Worm (Caenorhabditis elegans) whole organism, L4 larva: Measurements from ENCODE around the gene ZK675.4.

Source experiments
- D1046.2 ChIP-seq: fragments of 200-800 bp; sonication (Bioruptor generic); IDR thresholded peaks from 2 replicates; pipeline ENCODE4 v1.3.6; 2022; ENCODE audit warnings: missing genetic modification characterization, missing compliant biosample characterization
- F10B5.3 ChIP-seq: sonication (generic microtip); optimal IDR thresholded peaks from 2 replicates; lab custom pipeline; 2016; ENCODE audit warnings: mild to moderate bottlenecking, missing genetic modification characterization, missing compliant biosample characterization
- F26F4.8 ChIP-seq: fragments of 200-800 bp; sonication (Bioruptor generic); conservative IDR thresholded peaks from 2 replicates; pipeline ENCODE4 v1.3.6; 2022; ENCODE audit warnings: missing genetic modification characterization, missing compliant biosample characterization
- F37D6.2 ChIP-seq: sonication (generic microtip); optimal IDR thresholded peaks from 2 replicates; lab custom pipeline; 2016; ENCODE audit warnings: mild to moderate bottlenecking, missing genetic modification characterization, missing compliant biosample characterization
- F44E2.7 ChIP-seq: fragments of 200-800 bp; sonication (Bioruptor generic); IDR thresholded peaks from 2 replicates; pipeline ENCODE4 v2.1.2; 2022; ENCODE audit warnings: missing genetic modification characterization, missing compliant biosample characterization
- T20F7.1 ChIP-seq: fragments of 200-800 bp; sonication (Bioruptor generic); optimal IDR thresholded peaks from 2 replicates; lab custom pipeline; 2018; ENCODE audit warnings: mild to moderate bottlenecking, missing genetic modification characterization, missing compliant biosample characterization
- T26A8.4 ChIP-seq: fragments of 200-800 bp; sonication (Bioruptor generic); IDR thresholded peaks from 2 replicates; pipeline ENCODE4 v1.3.6; 2022; ENCODE audit warnings: missing genetic modification characterization, missing compliant biosample characterization
- Y75B8A.6 ChIP-seq: fragments of 200-800 bp; sonication (Bioruptor generic); IDR thresholded peaks from 2 replicates; pipeline ENCODE4 v1.3.6; 2022; ENCODE audit warnings: missing genetic modification reagents, missing genetic modification characterization, missing compliant biosample characterization
- ZK337.2 ChIP-seq: fragments of 200-800 bp; sonication (Bioruptor generic); IDR thresholded peaks from 2 replicates; pipeline ENCODE4 v1.3.6; 2022; ENCODE audit warnings: missing genetic modification reagents, missing genetic modification characterization, missing compliant biosample characterization
- aha-1 ChIP-seq: fragments of 150-350 bp; peaks from one replicate; lab custom pipeline; 2014; ENCODE audit warnings: missing biosample characterization, missing genetic modification characterization
- ama-1 ChIP-seq: fragments of 150-350 bp; optimal IDR thresholded peaks from 2 replicates; lab custom pipeline; 2014; ENCODE audit warnings: inconsistent platforms, mixed read lengths
- arid-1 ChIP-seq: fragments of 200-800 bp; sonication (Bioruptor generic); conservative IDR thresholded peaks from 2 replicates; pipeline ENCODE4 v1.3.6; 2022; ENCODE audit warnings: missing genetic modification reagents, missing genetic modification characterization, missing compliant biosample characterization
- ceh-28 ChIP-seq: fragments of 150-350 bp; optimal IDR thresholded peaks from 2 replicates; lab custom pipeline; 2014; ENCODE audit warnings: missing biosample characterization, missing genetic modification reagents, missing genetic modification characterization
- ceh-32 ChIP-seq: sonication (generic microtip); optimal IDR thresholded peaks from 2 replicates; lab custom pipeline; 2016; ENCODE audit warnings: mild to moderate bottlenecking, missing genetic modification characterization, missing compliant biosample characterization; ENCODE audit not compliant: poor library complexity
- ceh-44 ChIP-seq: fragments of 200-800 bp; sonication (Bioruptor generic); IDR thresholded peaks from 2 replicates; pipeline ENCODE4 v1.3.6; 2022; ENCODE audit warnings: missing genetic modification reagents, missing genetic modification characterization, missing compliant biosample characterization
- ceh-82 ChIP-seq: sonication (generic microtip); optimal IDR thresholded peaks from 2 replicates; lab custom pipeline; 2017; ENCODE audit warnings: missing biosample characterization, missing genetic modification characterization
- cey-2 ChIP-seq: sonication (generic microtip); optimal IDR thresholded peaks from 3 replicates; lab custom pipeline; 2017; ENCODE audit warnings: missing genetic modification characterization, mild to moderate bottlenecking, missing compliant biosample characterization, antibody characterized with exemption, borderline replicate concordance; ENCODE audit not compliant: insufficient read depth
- daf-19 ChIP-seq: fragments of 200-800 bp; sonication (Bioruptor generic); conservative IDR thresholded peaks from 2 replicates; pipeline ENCODE4 v1.3.6; 2022; ENCODE audit warnings: missing genetic modification characterization, missing compliant biosample characterization
- daf-8 ChIP-seq: fragments of 200-800 bp; sonication (Bioruptor generic); IDR thresholded peaks from 2 replicates; pipeline ENCODE4 v1.3.6; 2022; ENCODE audit warnings: missing genetic modification characterization, missing compliant biosample characterization
- dmd-6 ChIP-seq: fragments of 200-800 bp; sonication (Bioruptor generic); IDR thresholded peaks from 2 replicates; pipeline ENCODE4 v1.3.6; 2022; ENCODE audit warnings: missing genetic modification reagents, missing genetic modification characterization, missing compliant biosample characterization
- dmd-8 ChIP-seq: fragments of 200-800 bp; sonication (Bioruptor generic); IDR thresholded peaks from 2 replicates; pipeline ENCODE4 v1.3.6; 2022; ENCODE audit warnings: missing genetic modification characterization, missing compliant biosample characterization
- dmd-9 ChIP-seq: fragments of 200-800 bp; sonication (Bioruptor generic); IDR thresholded peaks from 2 replicates; pipeline ENCODE4 v1.3.6; 2022; ENCODE audit warnings: missing genetic modification reagents, missing genetic modification characterization, missing compliant biosample characterization
- duxl-1 ChIP-seq: sonication (generic microtip); optimal IDR thresholded peaks from 2 replicates; lab custom pipeline; 2016; ENCODE audit warnings: mild to moderate bottlenecking, missing genetic modification characterization, moderate library complexity, missing compliant biosample characterization; ENCODE audit not compliant: poor library complexity
- dve-1 ChIP-seq: sonication (generic microtip); optimal IDR thresholded peaks from 2 replicates; lab custom pipeline; 2017; ENCODE audit warnings: antibody characterized with exemption, mild to moderate bottlenecking, missing genetic modification characterization, missing compliant biosample characterization; ENCODE audit not compliant: insufficient read depth
- hlh-11 ChIP-seq: fragments of 200-800 bp; sonication (Bioruptor generic); optimal IDR thresholded peaks from 2 replicates; lab custom pipeline; 2018; ENCODE audit warnings: mild to moderate bottlenecking, missing genetic modification characterization, missing compliant biosample characterization
- hlh-30 ChIP-seq: sonication (generic microtip); optimal IDR thresholded peaks from 2 replicates; lab custom pipeline; 2017; ENCODE audit warnings: antibody characterized with exemption, mild to moderate bottlenecking, missing genetic modification characterization, missing compliant biosample characterization; ENCODE audit not compliant: insufficient read depth
- hmg-1.1 ChIP-seq: fragments of 200-800 bp; sonication (Bioruptor generic); IDR thresholded peaks from 2 replicates; pipeline ENCODE4 v1.3.6; 2022; ENCODE audit warnings: missing genetic modification reagents, missing genetic modification characterization, missing compliant biosample characterization
- jun-1 ChIP-seq: fragments of 150-350 bp; optimal IDR thresholded peaks from 2 replicates; lab custom pipeline; 2014; ENCODE audit warnings: missing biosample characterization, missing genetic modification reagents, missing genetic modification characterization
- lin-1 ChIP-seq: fragments of 200-800 bp; sonication (Bioruptor generic); IDR thresholded peaks from 2 replicates; pipeline ENCODE4 v1.3.6; 2022; ENCODE audit warnings: missing genetic modification reagents, missing genetic modification characterization, missing compliant biosample characterization
- lin-13 ChIP-seq: fragments of 150-350 bp; optimal IDR thresholded peaks from 2 replicates; lab custom pipeline; 2014; ENCODE audit warnings: missing biosample characterization, missing genetic modification reagents, missing genetic modification characterization
- lin-15B ChIP-seq: fragments of 150-350 bp; sonication (generic microtip); optimal IDR thresholded peaks from 3 replicates; lab custom pipeline; 2014; ENCODE audit warnings: missing biosample characterization, missing genetic modification characterization
- lin-39 ChIP-seq: fragments of 150-350 bp; optimal IDR thresholded peaks from 2 replicates; lab custom pipeline; 2014; ENCODE audit warnings: missing biosample characterization, missing genetic modification reagents, missing genetic modification characterization
- lir-3 ChIP-seq: sonication (generic microtip); optimal IDR thresholded peaks from 2 replicates; lab custom pipeline; 2016; ENCODE audit warnings: mild to moderate bottlenecking, missing genetic modification characterization, missing compliant biosample characterization
- madf-9 ChIP-seq: fragments of 200-800 bp; sonication (Bioruptor generic); conservative IDR thresholded peaks from 2 replicates; pipeline ENCODE4 v1.3.6; 2022; ENCODE audit warnings: missing genetic modification reagents, missing genetic modification characterization, missing compliant biosample characterization
- mdl-1 ChIP-seq, 2 experiments: fragments of 150-350 bp in 1 of 2; sonication (generic microtip) in 1 of 2; optimal IDR thresholded peaks; 2 replicates each; lab custom pipeline; 2014 to 2017; ENCODE audit warnings: missing biosample characterization in 2 of 2, missing genetic modification characterization in 2 of 2
- mep-1 ChIP-seq: fragments of 150-350 bp; sonication (generic microtip); optimal IDR thresholded peaks from 3 replicates; lab custom pipeline; 2014; ENCODE audit warnings: missing biosample characterization, missing genetic modification characterization
- mes-2 ChIP-seq: sonication (generic microtip); optimal IDR thresholded peaks from 2 replicates; lab custom pipeline; 2016; ENCODE audit warnings: missing genotype, mild to moderate bottlenecking, missing genetic modification characterization, missing compliant biosample characterization; ENCODE audit not compliant: poor library complexity, severe bottlenecking
- nhr-10 ChIP-seq: fragments of 150-350 bp; optimal IDR thresholded peaks from 2 replicates; lab custom pipeline; 2014; ENCODE audit warnings: missing biosample characterization, missing genetic modification characterization
- nhr-102 ChIP-seq: sonication (generic microtip); optimal IDR thresholded peaks from 2 replicates; lab custom pipeline; 2016; ENCODE audit warnings: mild to moderate bottlenecking, missing genetic modification characterization, moderate library complexity, missing compliant biosample characterization
- nhr-25 ChIP-seq: sonication (generic microtip); optimal IDR thresholded peaks from 2 replicates; lab custom pipeline; 2017; ENCODE audit warnings: missing genetic modification characterization, mild to moderate bottlenecking, missing compliant biosample characterization, antibody characterized with exemption, moderate library complexity, borderline replicate concordance; ENCODE audit not compliant: insufficient read depth
- nhr-28 ChIP-seq: fragments of 150-350 bp; optimal IDR thresholded peaks from 2 replicates; lab custom pipeline; 2014; ENCODE audit warnings: missing biosample characterization, missing genetic modification characterization
- nhr-42 ChIP-seq: fragments of 200-800 bp; sonication (Bioruptor generic); IDR thresholded peaks from 2 replicates; pipeline ENCODE4 v1.3.6; 2022; ENCODE audit warnings: missing genetic modification characterization, missing compliant biosample characterization
- saeg-2 ChIP-seq: fragments of 200-800 bp; sonication (Bioruptor generic); IDR thresholded peaks from 2 replicates; pipeline ENCODE4 v1.3.6; 2022; ENCODE audit warnings: missing genetic modification reagents, missing genetic modification characterization, missing compliant biosample characterization
- set-16 ChIP-seq: fragments of 200-800 bp; sonication (Bioruptor generic); IDR thresholded peaks from 2 replicates; pipeline ENCODE4 v1.3.6; 2022; ENCODE audit warnings: missing genetic modification reagents, missing genetic modification characterization, missing compliant biosample characterization
- spr-1 ChIP-seq: sonication (generic microtip); optimal IDR thresholded peaks from 2 replicates; lab custom pipeline; 2016; ENCODE audit warnings: mild to moderate bottlenecking, missing genetic modification characterization, missing compliant biosample characterization
- tag-97 ChIP-seq: fragments of 200-800 bp; sonication (Bioruptor generic); IDR thresholded peaks from 2 replicates; pipeline ENCODE4 v1.3.6; 2022; ENCODE audit warnings: missing genetic modification characterization, missing compliant biosample characterization
- unc-39 ChIP-seq: sonication (generic microtip); optimal IDR thresholded peaks from 2 replicates; lab custom pipeline; 2017; ENCODE audit warnings: missing biosample characterization, missing genetic modification characterization
- unc-62 ChIP-seq, 3 experiments: fragments of 150-350 bp in 1 of 3; sonication (generic microtip); optimal IDR thresholded peaks in 2 of 3; peaks in 1 of 3; 1 replicate in 1 of 3; 2 replicates in 2 of 3; lab custom pipeline; 2014 to 2017; ENCODE audit warnings: missing biosample characterization in 3 of 3, missing genetic modification characterization in 3 of 3, missing genetic modification reagents in 3 of 3, missing genotype in 1 of 3
- vab-7 ChIP-seq: fragments of 200-800 bp; sonication (Bioruptor generic); IDR thresholded peaks from 2 replicates; pipeline ENCODE4 v1.3.6; 2022; ENCODE audit warnings: missing genetic modification reagents, missing genetic modification characterization, missing compliant biosample characterization
- zfp-2 ChIP-seq: sonication (generic microtip); optimal IDR thresholded peaks from 2 replicates; lab custom pipeline; 2016; ENCODE audit warnings: mild to moderate bottlenecking, missing genetic modification characterization, missing compliant biosample characterization
- ztf-11 ChIP-seq: fragments of 150-350 bp; optimal IDR thresholded peaks from 2 replicates; lab custom pipeline; 2014; ENCODE audit warnings: missing biosample characterization, missing genetic modification characterization

Gene ZK675.4

DNA sequence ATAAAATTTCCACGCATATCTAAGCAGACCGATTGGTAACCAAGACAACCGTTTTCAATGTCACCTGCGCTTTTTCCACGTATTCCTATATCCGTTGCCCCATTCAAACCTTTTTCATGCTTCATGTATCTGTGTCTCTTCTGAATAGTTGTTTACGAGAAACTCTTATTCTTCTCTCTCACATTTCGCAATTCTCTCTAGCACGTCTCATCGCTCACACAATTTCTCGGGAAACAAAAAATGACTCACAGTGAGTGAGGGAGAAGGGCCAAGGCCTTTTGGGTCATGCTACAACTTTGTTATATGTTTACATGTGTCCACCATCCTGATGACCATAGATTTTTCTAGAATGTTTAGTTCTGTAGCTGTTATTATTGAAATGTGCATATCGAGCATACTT is 23.8 kb upstream of the ZK675.4 start (continued):
- TF ChIP-seq hmg-1.1 (GFP tag; lab: Robert Waterston, UW) (peak; percentile 54; the same call in 1 of the 2 replicates), F10B5.3 (no peak), mdl-1 (tag; optimal IDR thresholded peaks at IDR 0.05; lab: Kevin White, UChicago) (peak in 1 of 2 experiments; percentile 63), daf-19 (no peak), lin-13 (GFP tag; lab: Kevin White, UChicago) (no peak), F37D6.2 (tag; lab: Kevin White, UChicago) (peak; percentile 18), nhr-28 (tag; lab: Kevin White, UChicago) (peak; percentile 1), ceh-82 (tag; lab: Kevin White, UChicago) (no peak), ceh-32 (tag; lab: Kevin White, UChicago) (no peak), set-16 (no peak), ztf-11 (tag; lab: Kevin White, UChicago) (no peak), daf-8 (GFP tag; lab: Robert Waterston, UW) (no peak), ZK337.2 (GFP tag; lab: Robert Waterston, UW) (no peak), unc-39 (tag; lab: Kevin White, UChicago) (no peak), ceh-44 (no peak), dmd-9 (no peak), F26F4.8 (GFP tag; lab: Robert Waterston, UW) (no peak), hlh-30 (tag; lab: Kevin White, UChicago) (peak; percentile 79), mes-2 (tag; lab: Kevin White, UChicago) (peak; percentile 8), dmd-6 (GFP tag; lab: Robert Waterston, UW) (no peak; the same call in 1 of the 2 replicates), saeg-2 (GFP tag; lab: Robert Waterston, UW) (no peak), lin-39 (no peak), dmd-8 (no peak), cey-2 (tag; lab: Kevin White, UChicago) (no peak), nhr-102 (tag; lab: Kevin White, UChicago) (no peak), lin-15B (no peak), madf-9 (GFP tag; lab: Robert Waterston, UW) (no peak), mep-1 (tag; lab: Kevin White, UChicago) (peak; percentile 62), dve-1 (tag; lab: Kevin White, UChicago) (peak; percentile 4), lir-3 (tag; lab: Kevin White, UChicago) (no peak), jun-1 (no peak), T26A8.4 (no peak), T20F7.1 (GFP tag; lab: Kevin White, UChicago) (no peak), D1046.2 (GFP tag; lab: Robert Waterston, UW) (no peak), vab-7 (GFP tag; lab: Robert Waterston, UW) (no peak), nhr-10 (tag; lab: Kevin White, UChicago) (no peak), duxl-1 (tag; lab: Kevin White, UChicago) (no peak), unc-62 (GFP tag; optimal IDR thresholded peaks at IDR 0.05 in 1 of 2; lab: Kevin White, UChicago) (no peak), unc-62 (tag; optimal IDR thresholded peaks at IDR 0.05; lab: Kevin White, UChicago) (no peak), F44E2.7 (no peak), arid-1 (GFP tag; lab: Robert Waterston, UW) (no peak), tag-97 (no peak), spr-1 (tag; lab: Kevin White, UChicago) (no peak), ama-1 (lab: Kevin White, UChicago) (no peak), hlh-11 (tag; lab: Kevin White, UChicago) (peak; percentile 46), ceh-28 (tag; lab: Kevin White, UChicago) (no peak), nhr-42 (no peak), nhr-25 (tag; lab: Kevin White, UChicago) (peak; percentile 37), zfp-2 (tag; lab: Kevin White, UChicago) (no peak), aha-1 (tag; lab: Kevin White, UChicago) (no peak), Y75B8A.6 (GFP tag; lab: Robert Waterston, UW) (no peak), lin-1 (no peak)
